Fruit fly (Drosophila melanogaster): Measurements from ENCODE around the gene Nepl3.

dm6 chr2L:5095350-5095962 is 37.4 kb upstream of the Nepl3 start:
- TF ChIP-seq CG8478 (optimal IDR thresholded peaks at IDR 0.05): no peak
- no peak for TF ChIP-seq CTCF (optimal IDR thresholded peaks at IDR 0.05)
